Fruit fly (Drosophila melanogaster) Kc167 (cell line): ENCODE measurements around the gene Gr97a.

Experiments used
- Myc ChIP-seq: fragments of >200 bp; optimal IDR thresholded peaks from 2 replicates; lab custom pipeline; 2017; ENCODE audit warnings: missing external identifiers
- Sin3A ChIP-seq: fragments of >200 bp; optimal IDR thresholded peaks from 2 replicates; lab custom pipeline; 2018; ENCODE audit warnings: missing external identifiers
- h ChIP-seq: fragments of >200 bp; optimal IDR thresholded peaks from 3 replicates; lab custom pipeline; 2018; ENCODE audit warnings: missing external identifiers
- insv ChIP-seq: fragments of >200 bp; optimal IDR thresholded peaks from 3 replicates; lab custom pipeline; 2018; ENCODE audit warnings: missing external identifiers
- psq ChIP-seq: fragments of >200 bp; optimal IDR thresholded peaks from 2 replicates; lab custom pipeline; 2017; ENCODE audit warnings: missing external identifiers
- ttk ChIP-seq: sonication (Bioruptor generic); optimal IDR thresholded peaks from 2 replicates; lab custom pipeline; 2017; ENCODE audit warnings: missing external identifiers

Gene Gr97a

DNA sequence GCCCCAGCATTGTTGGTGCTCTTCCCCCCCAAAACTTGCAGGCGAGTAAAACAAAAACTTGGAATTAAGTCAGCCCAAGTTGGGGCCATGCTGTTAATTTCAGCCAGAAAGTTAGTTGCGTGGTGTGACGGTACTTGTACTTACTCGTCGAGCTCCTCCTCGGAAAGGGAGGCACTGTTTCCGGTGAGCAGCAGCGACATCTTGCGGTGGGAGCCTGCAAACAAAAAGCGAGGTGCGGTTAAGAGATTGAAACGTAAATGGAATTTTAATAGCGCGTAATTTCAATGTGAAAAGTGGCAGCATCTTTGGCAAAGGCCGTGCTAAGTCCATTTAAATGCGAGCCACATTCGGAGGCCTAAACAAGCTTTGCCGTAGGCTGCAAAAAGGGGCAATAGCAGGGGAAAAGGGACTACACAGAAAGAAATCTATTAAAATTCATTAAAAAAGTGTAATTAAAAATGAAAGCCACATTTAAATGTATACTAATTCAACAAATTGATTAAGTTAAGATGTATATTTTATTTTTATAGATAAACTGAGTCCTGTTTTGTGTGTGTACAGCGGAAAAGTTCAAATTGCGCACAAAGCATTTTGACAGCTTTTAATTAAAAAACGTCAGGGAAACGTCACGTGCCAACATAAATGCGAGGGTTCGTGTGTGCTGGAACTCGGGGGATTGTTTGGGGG, 9.8 kb downstream of the Gr97a start:
- TF ChIP-seq Sin3A (lab: Kevin White, UChicago), result no peak
- no peak for TF ChIP-seq ttk (lab: Kevin White, UChicago)
- no peak for TF ChIP-seq insv (lab: Kevin White, UChicago)
- TF ChIP-seq psq (lab: Kevin White, UChicago), result no peak
- TF ChIP-seq Myc (lab: Kevin White, UChicago), result no peak
- TF ChIP-seq h, result no peak

DNA sequence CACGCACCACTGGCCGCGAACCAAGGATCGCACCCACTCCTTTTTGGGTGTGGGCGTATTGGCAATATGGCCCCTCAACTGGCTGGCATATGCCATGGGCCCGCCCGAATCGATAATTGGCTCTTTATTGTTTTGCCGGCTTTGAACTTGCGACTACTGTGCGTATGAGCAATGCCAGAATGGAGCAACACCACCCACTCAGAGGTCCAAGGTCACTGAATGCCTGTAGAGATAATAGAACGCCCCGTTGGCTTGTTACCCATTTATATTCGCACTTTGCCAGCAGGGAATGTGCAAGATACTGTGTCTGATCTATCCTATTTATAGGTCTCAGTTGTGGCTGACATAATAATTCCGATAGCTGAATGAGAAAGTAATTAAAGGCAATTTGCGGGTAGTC, 10.8 kb downstream of the Gr97a start:
- TF ChIP-seq psq (lab: Kevin White, UChicago) (no peak), Myc (lab: Kevin White, UChicago) (no peak), insv (lab: Kevin White, UChicago) (no peak), h (no peak), ttk (lab: Kevin White, UChicago) (no peak), Sin3A (lab: Kevin White, UChicago) (no peak)

DNA sequence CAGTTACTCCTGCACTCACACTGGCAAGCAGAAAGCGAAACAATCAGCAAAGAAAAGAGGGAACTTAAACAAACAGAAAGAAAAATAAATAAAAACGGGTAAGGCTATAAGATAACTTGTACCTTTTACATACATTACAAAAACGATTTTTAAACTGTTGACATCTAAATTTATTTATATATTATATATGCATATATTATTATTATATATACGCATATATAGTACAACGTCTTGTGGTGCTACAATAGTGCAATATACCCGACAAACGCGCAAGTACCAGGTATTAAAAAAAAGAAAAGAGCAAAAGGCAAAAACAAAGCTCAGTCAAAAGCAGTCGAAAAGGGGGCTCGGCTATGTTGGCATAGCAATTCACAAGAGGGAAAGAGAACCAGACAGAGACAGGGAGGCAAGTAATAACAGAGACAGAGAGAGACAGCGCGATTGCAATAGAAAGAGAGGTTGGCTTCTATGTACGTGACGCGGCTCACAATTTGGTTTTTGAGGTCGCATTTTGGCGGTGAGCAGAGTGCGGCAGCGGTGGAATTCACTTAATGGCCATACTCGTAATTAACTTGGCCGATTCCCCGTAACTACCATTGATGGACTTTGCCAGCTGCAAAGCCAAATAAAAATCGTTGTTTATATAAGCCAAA, 12.1 kb downstream of the Gr97a start:
- TF ChIP-seq h (no peak), insv (lab: Kevin White, UChicago) (no peak), ttk (lab: Kevin White, UChicago) (no peak), Myc (lab: Kevin White, UChicago) (no peak), Sin3A (lab: Kevin White, UChicago) (no peak), psq (lab: Kevin White, UChicago) (no peak)

DNA sequence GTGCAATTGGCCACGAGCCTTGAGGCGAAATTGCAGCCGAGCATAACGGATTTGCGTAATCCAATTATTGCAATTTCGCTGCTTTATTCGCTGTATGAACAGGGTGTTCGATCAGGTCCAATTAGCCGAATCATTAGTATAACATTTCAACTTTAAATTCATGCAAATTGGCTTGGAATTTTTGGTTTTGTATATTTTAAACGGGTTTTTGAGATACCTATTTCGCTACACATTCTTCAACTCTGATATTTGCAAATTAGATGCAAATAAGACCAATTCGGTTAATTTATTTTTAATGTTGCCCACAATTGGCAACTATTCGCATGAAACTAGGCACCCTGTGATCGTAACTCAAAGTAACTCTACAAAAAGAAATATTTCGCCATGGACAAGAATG, 12.8 kb downstream of the Gr97a start:
- TF ChIP-seq Myc (lab: Kevin White, UChicago), result no peak
- TF ChIP-seq insv (lab: Kevin White, UChicago), result no peak
- TF ChIP-seq Sin3A (lab: Kevin White, UChicago), result no peak
- no peak for TF ChIP-seq h
- no peak for TF ChIP-seq ttk (lab: Kevin White, UChicago)
- TF ChIP-seq psq (lab: Kevin White, UChicago), result no peak

DNA sequence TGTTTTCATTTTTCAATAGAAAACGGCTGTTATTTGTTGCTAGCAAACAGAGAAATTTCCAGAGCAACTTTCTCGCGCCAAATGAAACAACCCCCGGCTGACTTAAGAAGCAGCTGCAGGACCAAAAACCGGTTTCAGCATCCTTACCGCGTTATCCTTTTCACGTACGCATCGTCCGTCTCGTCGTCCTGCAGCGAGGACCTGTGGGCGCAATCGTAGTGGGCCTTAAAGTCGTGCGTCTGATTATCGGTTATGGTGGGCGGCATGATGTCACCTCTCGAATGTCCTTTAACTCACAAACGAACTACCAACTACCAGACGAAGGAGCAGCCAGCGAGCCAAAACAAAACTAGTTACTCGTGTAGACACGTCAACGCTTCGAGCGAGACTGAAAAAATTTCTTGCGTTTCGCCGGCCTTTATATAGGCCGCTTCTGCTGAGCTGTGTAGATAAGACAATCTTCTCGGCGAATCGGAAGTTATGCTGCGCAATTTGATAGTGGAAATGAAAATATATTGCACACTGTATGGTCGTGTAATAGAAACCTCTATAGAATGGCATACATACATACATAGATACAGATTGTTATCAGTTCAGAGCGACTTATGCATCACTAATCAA, 13.3 kb downstream of the Gr97a start:
- TF ChIP-seq ttk (lab: Kevin White, UChicago) (no peak), Myc (lab: Kevin White, UChicago) (no peak), insv (lab: Kevin White, UChicago) (no peak), psq (lab: Kevin White, UChicago) (no peak), h (no peak), Sin3A (lab: Kevin White, UChicago) (no peak)

DNA sequence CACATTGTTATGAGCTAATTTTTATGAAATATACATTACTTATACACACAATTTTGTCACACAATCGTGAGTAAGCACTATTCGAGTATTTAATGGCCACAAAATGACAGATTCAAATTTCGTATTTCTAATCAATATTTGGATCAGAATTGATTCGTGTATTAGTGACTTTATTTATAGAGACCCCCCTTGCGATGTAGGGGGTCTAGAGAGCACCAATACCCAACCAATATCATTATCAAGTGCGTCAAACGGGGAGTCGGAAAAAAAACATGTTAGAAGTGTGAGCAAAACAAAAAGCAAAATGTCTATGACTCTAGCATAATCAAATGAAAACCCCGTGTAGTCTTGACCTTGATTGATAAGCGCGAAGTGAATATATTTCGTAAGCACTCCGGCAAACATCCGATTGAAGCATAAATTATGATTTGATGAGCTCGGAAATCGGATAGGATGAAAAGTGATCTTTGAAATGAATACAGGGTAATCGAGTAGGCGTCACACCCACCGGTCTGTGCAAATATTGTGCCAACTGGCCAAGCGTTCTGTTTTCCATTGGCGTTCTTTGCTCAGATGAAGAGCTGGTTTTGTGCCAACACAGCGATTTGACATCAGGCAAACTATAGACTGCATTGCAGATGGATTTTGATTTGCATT, 14.0 kb downstream of the Gr97a start:
- TF ChIP-seq psq (lab: Kevin White, UChicago), result no peak

DNA sequence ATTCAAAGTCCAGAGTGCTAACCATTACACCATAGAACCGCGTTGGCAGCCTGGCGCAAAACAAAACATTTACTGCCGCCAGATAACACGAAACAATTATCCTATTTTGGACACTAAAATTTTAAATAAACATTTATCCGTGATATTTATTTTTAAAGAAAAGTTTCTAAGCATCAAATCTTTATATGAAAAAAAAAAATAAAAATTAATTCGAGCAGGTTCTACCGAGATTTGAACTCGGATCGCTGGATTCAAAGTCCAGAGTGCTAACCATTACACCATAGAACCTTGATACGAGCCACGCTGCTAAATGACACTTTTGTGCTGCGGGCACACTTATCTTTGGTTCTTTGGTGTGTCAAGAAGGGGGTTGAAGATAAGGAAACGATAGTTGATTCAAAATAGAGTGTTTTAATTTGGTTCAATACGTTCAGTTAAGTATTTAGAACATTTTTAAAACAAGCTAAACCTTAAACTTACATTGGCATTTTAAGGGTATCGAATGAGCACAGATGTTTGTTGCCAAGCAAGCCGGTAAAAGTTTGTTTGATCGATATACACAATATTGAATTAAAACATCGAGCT, 18.9 kb downstream of the Gr97a start, which contains the start of gene Spag1:
TSS of gene Spag1 (plus strand) at position 535 of the 585 bp plus-strand sequence.
- no peak for TF ChIP-seq insv (lab: Kevin White, UChicago)
- TF ChIP-seq ttk (lab: Kevin White, UChicago), result no peak
- no peak for TF ChIP-seq psq (lab: Kevin White, UChicago)
- no peak for TF ChIP-seq h
- no peak for TF ChIP-seq Sin3A (lab: Kevin White, UChicago)
- TF ChIP-seq Myc (lab: Kevin White, UChicago), result no peak

DNA sequence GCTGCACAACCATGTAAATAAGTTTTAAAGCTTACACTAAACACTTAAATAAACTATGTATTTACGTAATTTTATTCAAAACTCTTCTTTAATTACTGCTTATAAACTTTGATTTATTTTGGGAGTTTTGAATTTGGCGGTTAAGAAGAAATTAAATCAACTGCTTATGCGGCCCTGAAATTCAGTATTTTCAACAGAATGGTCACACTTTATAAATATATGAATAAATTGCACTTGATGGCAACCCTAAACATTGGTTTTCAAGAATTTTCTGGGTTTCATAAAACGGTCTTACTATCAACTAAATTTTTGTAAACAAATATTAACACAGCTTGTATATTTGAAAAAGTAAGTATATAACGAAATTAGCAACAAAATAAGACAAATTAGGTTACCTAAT, 21.1 kb downstream of the Gr97a start, which contains the start of gene CG14252:
TSS of gene CG14252 (plus strand) at position 302 of the 400 bp plus-strand sequence.
- no peak for TF ChIP-seq psq (lab: Kevin White, UChicago)
- no peak for TF ChIP-seq Myc (lab: Kevin White, UChicago)
- TF ChIP-seq h, result no peak
- TF ChIP-seq Sin3A (lab: Kevin White, UChicago), result no peak
- TF ChIP-seq insv (lab: Kevin White, UChicago), result no peak
- no peak for TF ChIP-seq ttk (lab: Kevin White, UChicago)

DNA sequence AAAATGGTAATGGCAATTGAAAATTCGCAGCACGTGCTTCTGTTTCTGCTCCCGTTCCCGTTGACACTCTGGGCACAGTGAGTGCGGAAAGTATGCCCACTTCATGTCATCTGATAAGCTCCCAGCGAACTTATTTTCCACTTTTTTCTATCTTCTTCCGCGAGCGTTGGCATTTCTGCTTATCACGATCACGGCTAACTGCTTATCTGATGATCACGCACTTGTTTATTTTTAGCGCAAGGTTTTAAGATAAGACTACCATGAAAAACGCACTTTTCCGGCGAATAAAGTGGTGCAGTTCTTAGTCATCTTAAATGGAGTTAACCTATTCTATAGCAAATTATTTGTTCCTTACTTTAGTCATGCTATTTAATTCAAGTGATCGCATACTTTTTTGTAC, 28.9 kb downstream of the Gr97a start:
- TF ChIP-seq Sin3A (lab: Kevin White, UChicago) (no peak), h (no peak), psq (lab: Kevin White, UChicago) (no peak), insv (lab: Kevin White, UChicago) (no peak), Myc (lab: Kevin White, UChicago) (no peak), ttk (lab: Kevin White, UChicago) (no peak)

DNA sequence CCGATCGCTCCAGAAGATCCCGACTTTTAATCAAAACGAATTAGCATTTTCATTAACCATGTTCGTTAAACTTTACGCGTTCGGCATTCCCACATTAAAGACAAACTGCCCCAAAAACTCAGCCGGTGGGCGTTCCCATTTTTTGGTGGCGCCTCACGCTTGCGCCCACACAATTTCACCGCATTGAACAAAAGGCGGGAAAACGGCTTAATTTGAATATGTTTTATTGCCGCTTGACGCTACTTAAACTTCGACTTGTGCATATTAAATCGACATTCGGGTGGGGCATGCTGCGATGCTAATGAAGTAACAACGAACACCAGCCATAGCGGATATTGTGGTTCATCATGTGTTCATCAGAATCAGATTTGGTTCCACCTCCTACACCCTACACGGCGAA, 29.8 kb downstream of the Gr97a start:
- TF ChIP-seq insv (lab: Kevin White, UChicago) (no peak), Myc (lab: Kevin White, UChicago) (no peak), Sin3A (lab: Kevin White, UChicago) (no peak), ttk (lab: Kevin White, UChicago) (no peak), h (no peak), psq (lab: Kevin White, UChicago) (no peak)

DNA sequence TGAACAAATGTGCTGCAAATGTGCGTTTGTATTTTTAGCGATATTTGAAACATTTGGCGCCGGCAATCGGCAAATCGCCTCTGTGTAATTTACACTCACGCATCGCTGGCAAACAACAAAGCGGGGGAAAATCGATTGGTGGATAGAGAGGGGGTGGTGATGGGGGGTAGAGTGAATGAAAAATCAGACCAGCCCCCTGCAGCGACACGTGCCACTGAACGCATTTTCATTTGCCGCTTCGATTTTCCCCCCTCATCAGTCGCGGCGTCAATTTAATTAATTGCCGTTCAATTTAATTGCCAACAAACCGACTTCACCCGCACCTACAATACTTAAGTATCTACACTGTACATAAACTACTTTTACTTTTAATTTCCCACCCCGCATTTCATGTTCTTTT, 30.9 kb downstream of the Gr97a start:
- no peak for TF ChIP-seq ttk (lab: Kevin White, UChicago)
- no peak for TF ChIP-seq insv (lab: Kevin White, UChicago)
- TF ChIP-seq psq (lab: Kevin White, UChicago), result no peak
- TF ChIP-seq Myc (lab: Kevin White, UChicago), result no peak
- no peak for TF ChIP-seq h
- no peak for TF ChIP-seq Sin3A (lab: Kevin White, UChicago)
